Worm (Caenorhabditis elegans) whole organism, L1 larva: Measurements from ENCODE around the gene gld-3.
A peak's percentile ranks its signal among the peaks of the same experiment; 100 is the strongest.

ENCODE experiments used
- C16A3.4 ChIP-seq: fragments of 150-350 bp; optimal IDR thresholded peaks from 2 replicates; lab custom pipeline; 2014; ENCODE audit warnings: missing biosample characterization, missing genetic modification characterization
- F16B12.6 ChIP-seq: fragments of 150-350 bp; optimal IDR thresholded peaks from 2 replicates; lab custom pipeline; 2014; ENCODE audit warnings: missing biosample characterization, missing genetic modification characterization
- aly-2 ChIP-seq: fragments of 150-350 bp; optimal IDR thresholded peaks from 2 replicates; lab custom pipeline; 2014; ENCODE audit warnings: missing biosample characterization, missing genetic modification characterization
- blmp-1 ChIP-seq: fragments of 150-350 bp; optimal IDR thresholded peaks from 2 replicates; lab custom pipeline; 2014; ENCODE audit warnings: missing biosample characterization, missing genetic modification characterization
- ceh-8 ChIP-seq: fragments of 200-800 bp; sonication (Bioruptor generic); optimal IDR thresholded peaks from 2 replicates; lab custom pipeline; 2018; ENCODE audit warnings: mild to moderate bottlenecking, missing genetic modification characterization, moderate library complexity, missing compliant biosample characterization
- ceh-82 ChIP-seq, 3 experiments: fragments of 150-350 bp in 1 of 3; sonication (generic microtip) in 2 of 3; optimal IDR thresholded peaks; 2 replicates each; lab custom pipeline; 2014 to 2017; ENCODE audit warnings: missing biosample characterization in 3 of 3, missing genetic modification characterization in 3 of 3
- ceh-88 ChIP-seq: fragments of 200-800 bp; sonication (Bioruptor generic); IDR thresholded peaks from 2 replicates; pipeline ENCODE4 v1.3.6; 2022; ENCODE audit warnings: missing genetic modification characterization, missing compliant biosample characterization
- ceh-90 ChIP-seq: sonication (generic microtip); optimal IDR thresholded peaks from 2 replicates; lab custom pipeline; 2016; ENCODE audit warnings: missing genetic modification characterization, missing compliant biosample characterization
- dpl-1 ChIP-seq, 3 experiments: fragments of 150-350 bp in 2 of 3; sonication (generic microtip) in 1 of 3; optimal IDR thresholded peaks; 2 replicates each; lab custom pipeline; 2014 to 2017; ENCODE audit warnings: missing biosample characterization in 3 of 3, missing genetic modification characterization in 3 of 3, missing genetic modification reagents in 3 of 3
- efl-3 ChIP-seq: fragments of 200-800 bp; sonication (Bioruptor generic); optimal IDR thresholded peaks from 2 replicates; lab custom pipeline; 2018; ENCODE audit warnings: mild to moderate bottlenecking, missing genetic modification characterization, missing compliant biosample characterization
- egl-27 ChIP-seq, 2 experiments: fragments of 150-350 bp in 1 of 2; sonication (generic microtip); optimal IDR thresholded peaks; 3 replicates each; lab custom pipeline; 2017 to 2018; ENCODE audit warnings: missing biosample characterization in 2 of 2, missing genetic modification characterization in 2 of 2, missing genetic modification reagents in 2 of 2
- elt-2 ChIP-seq: sonication (generic microtip); optimal IDR thresholded peaks from 2 replicates; lab custom pipeline; 2016; ENCODE audit warnings: missing genetic modification characterization, mild to moderate bottlenecking, inconsistent platforms, missing compliant biosample characterization, missing genetic modification reagents
- elt-3 ChIP-seq, 6 experiments: fragments of 150-350 bp in 1 of 6; sonication (generic microtip); optimal IDR thresholded peaks; 2 replicates each; lab custom pipeline; 2017 to 2018; ENCODE audit warnings: missing biosample characterization in 6 of 6, missing genetic modification characterization in 6 of 6, inconsistent platforms in 1 of 6
- ets-5 ChIP-seq: fragments of 200-800 bp; sonication (Bioruptor generic); IDR thresholded peaks from 2 replicates; pipeline ENCODE4 v1.3.6; 2022; ENCODE audit warnings: missing genetic modification characterization, missing compliant biosample characterization
- fkh-8 ChIP-seq: sonication (generic microtip); optimal IDR thresholded peaks from 2 replicates; lab custom pipeline; 2016; ENCODE audit warnings: mild to moderate bottlenecking, missing genetic modification characterization, missing compliant biosample characterization
- grh-1 ChIP-seq: fragments of 200-800 bp; sonication (Bioruptor generic); IDR thresholded peaks from 2 replicates; pipeline ENCODE4 v1.3.6; 2022; ENCODE audit warnings: missing genetic modification reagents, missing genetic modification characterization, missing compliant biosample characterization
- hlh-17 ChIP-seq: fragments of 200-800 bp; sonication (Bioruptor generic); optimal IDR thresholded peaks from 2 replicates; lab custom pipeline; 2018; ENCODE audit warnings: missing genetic modification characterization, mild to moderate bottlenecking, missing compliant biosample characterization, moderate library complexity, borderline replicate concordance
- hlh-4 ChIP-seq: sonication (generic microtip); optimal IDR thresholded peaks from 2 replicates; lab custom pipeline; 2016; ENCODE audit warnings: mild to moderate bottlenecking, missing genetic modification characterization, missing compliant biosample characterization
- hpl-2 ChIP-seq: fragments of 150-350 bp; optimal IDR thresholded peaks from 2 replicates; lab custom pipeline; 2014; ENCODE audit warnings: missing biosample characterization, missing genetic modification reagents, missing genetic modification characterization
- irx-1 ChIP-seq: sonication (generic microtip); optimal IDR thresholded peaks from 2 replicates; lab custom pipeline; 2016; ENCODE audit warnings: missing genetic modification characterization, missing compliant biosample characterization
- isw-1 ChIP-seq: fragments of 200-800 bp; sonication (Bioruptor generic); IDR thresholded peaks from 2 replicates; pipeline ENCODE4 v1.3.6; 2022; ENCODE audit warnings: missing genetic modification characterization, missing compliant biosample characterization
- lin-13 ChIP-seq: fragments of 150-350 bp; optimal IDR thresholded peaks from 2 replicates; lab custom pipeline; 2014; ENCODE audit warnings: missing biosample characterization, missing genetic modification reagents, missing genetic modification characterization
- lin-39 ChIP-seq: fragments of 150-350 bp; optimal IDR thresholded peaks from 2 replicates; lab custom pipeline; 2014; ENCODE audit warnings: missing biosample characterization, missing genetic modification reagents, missing genetic modification characterization
- lsy-2 ChIP-seq, 2 experiments: fragments of 150-350 bp; optimal IDR thresholded peaks; 2 replicates each; lab custom pipeline; 2014; ENCODE audit warnings: missing biosample characterization in 2 of 2, missing genetic modification characterization in 2 of 2
- mef-2 ChIP-seq: fragments of 150-350 bp; optimal IDR thresholded peaks from 2 replicates; lab custom pipeline; 2014; ENCODE audit warnings: missing biosample characterization, missing genetic modification characterization
- mep-1 ChIP-seq: fragments of 150-350 bp; optimal IDR thresholded peaks from 2 replicates; lab custom pipeline; 2014; ENCODE audit warnings: missing biosample characterization, missing genetic modification characterization
- nhr-11 ChIP-seq: fragments of 150-350 bp; optimal IDR thresholded peaks from 2 replicates; lab custom pipeline; 2014; ENCODE audit warnings: missing biosample characterization, missing genetic modification characterization
- nhr-12 ChIP-seq: sonication (generic microtip); optimal IDR thresholded peaks from 2 replicates; lab custom pipeline; 2017; ENCODE audit warnings: missing biosample characterization, missing genetic modification characterization
- nhr-20 ChIP-seq: sonication (generic microtip); optimal IDR thresholded peaks from 2 replicates; lab custom pipeline; 2016; ENCODE audit warnings: mild to moderate bottlenecking, missing genetic modification characterization, missing compliant biosample characterization
- nhr-237 ChIP-seq: fragments of 150-350 bp; optimal IDR thresholded peaks from 2 replicates; lab custom pipeline; 2014; ENCODE audit warnings: missing biosample characterization, missing genetic modification characterization
- nhr-71 ChIP-seq: sonication (generic microtip); optimal IDR thresholded peaks from 2 replicates; lab custom pipeline; 2016; ENCODE audit warnings: mild to moderate bottlenecking, missing genetic modification characterization, moderate library complexity, missing compliant biosample characterization
- nhr-76 ChIP-seq: sonication (generic microtip); optimal IDR thresholded peaks from 2 replicates; lab custom pipeline; 2017; ENCODE audit warnings: missing biosample characterization, missing genetic modification characterization
- pax-3 ChIP-seq: fragments of 200-800 bp; sonication (Bioruptor generic); optimal IDR thresholded peaks from 2 replicates; lab custom pipeline; 2018; ENCODE audit warnings: mild to moderate bottlenecking, missing genetic modification characterization, moderate library complexity, missing compliant biosample characterization
- pqm-1 ChIP-seq: sonication (generic microtip); optimal IDR thresholded peaks from 3 replicates; lab custom pipeline; 2017; ENCODE audit warnings: missing biosample characterization, missing genetic modification characterization
- rnt-1 ChIP-seq: sonication (generic microtip); optimal IDR thresholded peaks from 2 replicates; lab custom pipeline; 2016; ENCODE audit warnings: mild to moderate bottlenecking, missing genetic modification characterization, moderate library complexity, missing compliant biosample characterization
- skn-1 ChIP-seq: fragments of 150-350 bp; optimal IDR thresholded peaks from 2 replicates; lab custom pipeline; 2014; ENCODE audit warnings: missing biosample characterization, missing genetic modification characterization
- snu-23 ChIP-seq: sonication (generic microtip); optimal IDR thresholded peaks from 2 replicates; lab custom pipeline; 2016; ENCODE audit warnings: missing genetic modification characterization, missing compliant biosample characterization
- tbx-2 ChIP-seq: sonication (generic microtip); optimal IDR thresholded peaks from 2 replicates; lab custom pipeline; 2016; ENCODE audit warnings: missing genetic modification characterization, missing compliant biosample characterization
- unc-130 ChIP-seq: fragments of 150-350 bp; optimal IDR thresholded peaks from 2 replicates; lab custom pipeline; 2017; ENCODE audit warnings: missing biosample characterization, missing genetic modification characterization, inconsistent platforms
- unc-30 ChIP-seq: sonication (generic microtip); optimal IDR thresholded peaks from 2 replicates; lab custom pipeline; 2017; ENCODE audit warnings: missing biosample characterization, missing genetic modification characterization
- unc-62 ChIP-seq: fragments of 150-350 bp; optimal IDR thresholded peaks from 2 replicates; lab custom pipeline; 2014; ENCODE audit warnings: missing biosample characterization, missing genetic modification reagents, missing genetic modification characterization
- unc-86 ChIP-seq: sonication (generic microtip); optimal IDR thresholded peaks from 2 replicates; lab custom pipeline; 2016; ENCODE audit warnings: missing genetic modification characterization, missing compliant biosample characterization
- unc-98 ChIP-seq: fragments of 200-800 bp; sonication (Bioruptor generic); IDR thresholded peaks from 2 replicates; pipeline ENCODE4 v1.3.6; 2022; ENCODE audit warnings: missing genetic modification characterization, missing compliant biosample characterization
- vab-15 ChIP-seq: sonication (generic microtip); optimal IDR thresholded peaks from 2 replicates; lab custom pipeline; 2017; ENCODE audit warnings: missing genotype, mild to moderate bottlenecking, missing genetic modification characterization, missing compliant biosample characterization
- zag-1 ChIP-seq: fragments of 150-350 bp; optimal IDR thresholded peaks from 2 replicates; lab custom pipeline; 2014; ENCODE audit warnings: missing biosample characterization, missing genetic modification characterization
- ztf-4 ChIP-seq: fragments of 150-350 bp; optimal IDR thresholded peaks from 2 replicates; lab custom pipeline; 2014; ENCODE audit warnings: missing biosample characterization, missing genetic modification characterization

The gld-3 gene

DNA sequence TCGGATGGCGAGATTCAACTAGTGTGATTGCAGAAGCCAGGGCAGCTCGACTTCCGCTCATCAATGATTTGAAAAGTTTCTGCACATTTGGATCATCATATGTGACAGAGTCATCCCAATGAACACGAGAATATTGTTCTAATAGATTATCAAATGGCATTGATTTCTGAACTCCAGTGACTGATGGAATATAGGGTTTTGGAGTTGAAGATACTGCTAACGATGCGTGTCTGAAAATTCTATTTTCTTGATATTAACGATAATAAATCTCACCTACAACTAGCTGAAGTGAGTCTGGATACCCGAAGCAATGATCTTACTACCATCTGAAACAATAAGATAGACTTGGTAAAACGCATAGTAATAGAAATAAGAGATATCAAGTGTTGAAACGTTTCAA, 31.6 kb upstream of the gld-3 start, which contains the start of gene mmaa-1:
Gene mmaa-1 (minus strand): TSS at position 328 of the 400 bp plus-strand sequence.
- TF ChIP-seq nhr-71 (tag; lab: Kevin White, UChicago) = peak; percentile 10
- TF ChIP-seq hlh-17 = no peak
- TF ChIP-seq, all 84 proteins: peak for 1

DNA sequence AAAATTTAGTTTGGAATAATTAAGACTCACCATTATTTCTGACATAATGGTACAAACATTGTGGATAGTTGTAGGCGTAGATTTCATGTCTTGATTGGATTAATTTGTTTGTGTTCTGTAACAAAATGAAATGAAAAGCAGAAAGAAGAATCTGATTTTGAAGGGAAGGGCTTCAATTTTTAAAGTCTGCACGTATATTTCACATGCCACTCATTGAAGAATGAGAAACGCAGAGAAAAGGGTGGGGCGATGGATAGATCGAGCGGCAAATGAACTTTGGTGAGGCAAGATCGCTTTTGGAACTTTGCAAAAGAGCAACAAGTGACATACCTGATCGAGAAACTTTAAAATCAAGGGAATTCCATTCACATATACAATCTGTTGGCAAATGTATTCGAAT, 30.2 kb upstream of the gld-3 start:
- TF ChIP-seq nhr-71 (tag; lab: Kevin White, UChicago) (peak; percentile 21), F16B12.6 (no peak), egl-27 (tag; optimal IDR thresholded peaks at IDR 0.05; lab: Kevin White, UChicago) (no peak), nhr-12 (tag; lab: Kevin White, UChicago) (no peak), ceh-90 (tag; lab: Kevin White, UChicago) (no peak), hpl-2 (GFP tag; lab: Kevin White, UChicago) (no peak), nhr-11 (no peak), nhr-76 (tag; lab: Kevin White, UChicago) (no peak), hlh-4 (no peak), blmp-1 (tag; lab: Kevin White, UChicago) (peak; percentile 17), snu-23 (GFP tag; lab: Kevin White, UChicago) (peak; percentile 22), grh-1 (no peak)

DNA sequence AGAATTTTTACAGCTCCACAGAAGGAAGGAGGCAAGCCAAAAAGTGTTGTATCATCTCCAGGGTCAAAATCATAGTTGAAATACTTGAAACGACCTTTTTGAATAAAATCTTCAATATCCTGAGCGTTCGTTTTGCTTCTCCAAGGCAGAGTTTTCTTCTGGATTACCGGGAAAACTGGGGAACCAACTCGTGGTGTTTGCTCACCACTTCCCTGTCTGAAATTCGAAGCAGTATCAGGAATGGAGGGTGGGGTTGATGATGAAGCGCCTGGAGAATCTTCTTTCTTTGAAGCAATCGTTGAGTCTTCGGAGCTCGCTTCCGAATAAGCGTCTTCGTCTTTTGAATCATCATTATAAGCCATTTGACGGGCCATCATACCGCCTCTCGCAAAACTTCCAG, 29.3 kb upstream of the gld-3 start:
- TF ChIP-seq mef-2 (tag; lab: Kevin White, UChicago) = no peak
- no peak for TF ChIP-seq skn-1 (tag; lab: Kevin White, UChicago)
- TF ChIP-seq isw-1 (GFP tag; lab: Robert Waterston, UW) = no peak
- TF ChIP-seq ets-5 = no peak
- no peak for TF ChIP-seq ceh-8
- no peak for TF ChIP-seq tbx-2
- no peak for TF ChIP-seq aly-2
- no peak for TF ChIP-seq ztf-4
- TF ChIP-seq vab-15 (tag; lab: Kevin White, UChicago) = no peak
- no peak for TF ChIP-seq mep-1 (tag; lab: Kevin White, UChicago)
- TF ChIP-seq zag-1 (tag; lab: Kevin White, UChicago) = no peak
- TF ChIP-seq pqm-1 (tag; lab: Kevin White, UChicago) = no peak
- TF ChIP-seq grh-1 = no peak
- TF ChIP-seq rnt-1 = no peak
- no peak for TF ChIP-seq nhr-237 (tag; lab: Kevin White, UChicago)

DNA sequence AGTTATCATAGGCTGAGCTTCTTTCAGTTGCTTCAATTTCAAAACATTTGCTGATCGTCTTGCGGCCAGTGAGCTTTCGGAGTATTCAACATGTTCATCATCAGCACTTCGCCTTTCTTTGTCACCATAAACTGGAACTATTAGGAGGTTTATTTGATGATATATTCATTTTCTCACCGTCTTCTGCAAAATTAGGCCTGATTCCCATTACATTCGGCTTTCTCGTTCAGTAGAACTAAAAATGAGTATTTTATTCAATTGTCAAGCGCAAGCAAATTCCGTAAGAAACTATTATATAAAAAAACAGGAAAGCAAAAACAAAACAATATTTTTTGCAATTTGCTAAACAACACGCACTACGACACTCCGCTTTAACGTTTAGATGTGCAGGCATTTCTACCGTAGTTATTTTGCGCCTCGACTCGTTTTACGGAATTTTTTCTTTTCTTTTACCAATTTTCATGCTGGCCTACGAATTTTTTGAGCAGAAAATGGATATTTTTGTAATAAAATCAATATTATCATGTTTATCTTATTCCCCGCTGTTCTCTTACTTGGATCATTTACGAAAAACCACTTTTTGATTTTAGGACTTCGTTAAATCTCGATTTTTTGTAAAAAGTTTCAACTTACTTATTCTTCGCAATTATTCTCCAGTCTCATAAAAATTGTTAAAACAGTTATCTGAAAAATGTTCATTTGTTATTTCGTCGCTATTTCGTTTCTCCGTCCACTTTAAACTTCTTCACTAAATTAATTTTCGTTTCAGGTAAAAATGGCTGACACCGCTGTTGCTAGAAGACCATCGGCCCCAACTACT, 27.4 kb upstream of the gld-3 start, which contains the start of the genes farl-11 and rpl-33:
Gene farl-11 (minus strand): TSS at position 242 of the 820 bp plus-strand sequence.
Gene rpl-33 (plus strand): TSS at position 770 of the 820 bp plus-strand sequence.
- TF ChIP-seq efl-3 (GFP tag; lab: Kevin White, UChicago) (no peak), skn-1 (tag; lab: Kevin White, UChicago) (peak; percentile 93), lin-39 (peak; percentile 30), fkh-8 (tag; lab: Kevin White, UChicago) (peak; percentile 85), unc-130 (tag; lab: Kevin White, UChicago) (peak; percentile 89), ceh-88 (peak; percentile 26; the same call in 1 of the 2 replicates), C16A3.4 (tag; lab: Kevin White, UChicago) (peak; percentile 95), unc-62 (GFP tag; lab: Kevin White, UChicago) (no peak), vab-15 (tag; lab: Kevin White, UChicago) (no peak), nhr-237 (tag; lab: Kevin White, UChicago) (peak; percentile 87), pax-3 (tag; lab: Kevin White, UChicago) (peak; percentile 34), isw-1 (GFP tag; lab: Robert Waterston, UW) (peak; percentile 80), unc-30 (tag; lab: Kevin White, UChicago) (no peak), elt-3 (tag; optimal IDR thresholded peaks at IDR 0.05; lab: Kevin White, UChicago) (peak in 4 of 6 experiments; percentile 14 to 84 (median 61)), unc-98 (no peak), unc-86 (tag; lab: Kevin White, UChicago) (peak; percentile 68), ztf-4 (no peak), hlh-17 (no peak), snu-23 (GFP tag; lab: Kevin White, UChicago) (peak; percentile 92), elt-2 (tag; lab: Kevin White, UChicago) (peak; percentile 15), ceh-82 (tag; optimal IDR thresholded peaks at IDR 0.05; lab: Kevin White, UChicago) (peak; percentile 77 to 92 (median 80)), dpl-1 (GFP tag; optimal IDR thresholded peaks at IDR 0.05; lab: Kevin White, UChicago) (peak; percentile 75 to 83 (median 81)), lin-13 (GFP tag; lab: Kevin White, UChicago) (peak; percentile 79), ets-5 (no peak), nhr-20 (peak; percentile 86), irx-1 (tag; lab: Kevin White, UChicago) (peak; percentile 43), ceh-8 (no peak), lsy-2 (tag; optimal IDR thresholded peaks at IDR 0.05; lab: Kevin White, UChicago) (peak; percentile 98 to 100)
